Fruit fly (Drosophila melanogaster) whole organism, embryonic: ENCODE measurements around the gene dpr4.

ENCODE experiments used
- Atf3 ChIP-seq: fragments of 200-800 bp; sonication (Bioruptor generic); optimal IDR thresholded peaks from 3 replicates; lab custom pipeline; 2016; ENCODE audit warnings: missing biosample characterization, missing genetic modification characterization
- Awh ChIP-seq: fragments of 200-800 bp; sonication (Bioruptor generic); IDR thresholded peaks from 2 replicates; pipeline ENCODE4, ENCODE4 v1.3.6; 2022; ENCODE audit warnings: missing biosample characterization, missing genetic modification characterization
- CG10274 ChIP-seq: fragments of 200-800 bp; sonication (Bioruptor generic); optimal IDR thresholded peaks from 3 replicates; lab custom pipeline; 2017; ENCODE audit warnings: missing biosample characterization, mild to moderate bottlenecking, missing genetic modification characterization
- CG10543 ChIP-seq: fragments of 200-800 bp; sonication (Bioruptor generic); optimal IDR thresholded peaks from 3 replicates; lab custom pipeline; 2017; ENCODE audit warnings: missing biosample characterization, mild to moderate bottlenecking, missing genetic modification characterization, moderate library complexity
- CG12155 ChIP-seq: fragments of 200-800 bp; sonication (Bioruptor generic); optimal IDR thresholded peaks from 3 replicates; lab custom pipeline; 2016; ENCODE audit warnings: missing biosample characterization, missing genetic modification characterization
- CG12299 ChIP-seq: fragments of 200-800 bp; sonication (Bioruptor generic); optimal IDR thresholded peaks from 2 replicates; lab custom pipeline; 2018; ENCODE audit warnings: missing biosample characterization, mild to moderate bottlenecking, missing genetic modification characterization
- CG12659 ChIP-seq: fragments of 200-800 bp; sonication (Bioruptor generic); optimal IDR thresholded peaks from 3 replicates; lab custom pipeline; 2017; ENCODE audit warnings: mild to moderate bottlenecking, missing biosample characterization, missing genetic modification reagents, missing genetic modification characterization
- CG14860 ChIP-seq: fragments of 200-800 bp; sonication (Bioruptor generic); IDR thresholded peaks from 3 replicates; pipeline ENCODE4 v1.3.6; 2022; ENCODE audit warnings: missing biosample characterization, missing genetic modification characterization; ENCODE audit not compliant: partially characterized antibody
- CG17361 ChIP-seq: fragments of 200-800 bp; sonication (Bioruptor generic); IDR thresholded peaks from 3 replicates; pipeline ENCODE4 v1.3.6; 2022; ENCODE audit warnings: missing biosample characterization, missing genetic modification characterization
- CG17829 ChIP-seq: fragments of 200-800 bp; optimal IDR thresholded peaks from 2 replicates; lab custom pipeline; 2019; ENCODE audit warnings: missing biosample characterization, mild to moderate bottlenecking, missing genetic modification characterization, moderate library complexity
- CG18619 ChIP-seq: fragments of 200-800 bp; sonication (Bioruptor generic); optimal IDR thresholded peaks from 3 replicates; lab custom pipeline; 2017; ENCODE audit warnings: missing biosample characterization, mild to moderate bottlenecking, missing genetic modification characterization
- CG34224 ChIP-seq: fragments of 200-800 bp; sonication (Bioruptor generic); IDR thresholded peaks from 3 replicates; pipeline ENCODE4 v1.3.6; 2022; ENCODE audit warnings: missing biosample characterization, missing genetic modification characterization; ENCODE audit not compliant: partially characterized antibody
- CG6654 ChIP-seq: fragments of 200-800 bp; sonication (Bioruptor generic); optimal IDR thresholded peaks from 2 replicates; lab custom pipeline; 2017; ENCODE audit warnings: missing biosample characterization, mild to moderate bottlenecking, missing genetic modification characterization
- CG7963 ChIP-seq: fragments of 200-800 bp; sonication (Bioruptor generic); IDR thresholded peaks from 3 replicates; pipeline ENCODE4 v1.3.6; 2022; ENCODE audit warnings: missing biosample characterization, missing genetic modification characterization; ENCODE audit not compliant: partially characterized antibody
- CG9727 ChIP-seq: fragments of 200-800 bp; sonication (Bioruptor generic); optimal IDR thresholded peaks from 3 replicates; lab custom pipeline; 2017; ENCODE audit warnings: missing biosample characterization, mild to moderate bottlenecking, missing genetic modification characterization
- CHES-1-like ChIP-seq: fragments of 200-800 bp; sonication (Bioruptor generic); optimal IDR thresholded peaks from 2 replicates; lab custom pipeline; 2016; ENCODE audit warnings: missing biosample characterization, missing genetic modification characterization
- CTCF ChIP-seq: fragments of 200-800 bp; sonication (Bioruptor generic); optimal IDR thresholded peaks from 2 replicates; lab custom pipeline; 2017; ENCODE audit warnings: missing biosample characterization, mild to moderate bottlenecking, missing genetic modification characterization, moderate library complexity
- D ChIP-seq, 2 experiments: fragments of 200-800 bp in 1 of 2; fragments of >200 bp in 1 of 2; sonication (Bioruptor generic) in 1 of 2; optimal IDR thresholded peaks; 2 replicates in 1 of 2; 3 replicates in 1 of 2; lab custom pipeline; 2017; ENCODE audit warnings: mild to moderate bottlenecking in 1 of 2, missing biosample characterization in 1 of 2, missing genetic modification characterization in 1 of 2, missing genetic modification reagents in 1 of 2
- Dref ChIP-seq: fragments of 200-800 bp; sonication (Bioruptor generic); IDR thresholded peaks from 2 replicates; pipeline ENCODE4 v1.3.6; 2022; ENCODE audit warnings: missing biosample characterization, missing genetic modification characterization
- Ets97D ChIP-seq: fragments of 200-800 bp; sonication (Bioruptor generic); optimal IDR thresholded peaks from 3 replicates; lab custom pipeline; 2016; ENCODE audit warnings: missing biosample characterization, missing genetic modification characterization
- HLH4C ChIP-seq: fragments of 200-800 bp; sonication (Bioruptor generic); IDR thresholded peaks from 3 replicates; pipeline ENCODE4 v1.3.6; 2022; ENCODE audit warnings: missing biosample characterization, missing genetic modification characterization; ENCODE audit not compliant: partially characterized antibody
- HLH54F ChIP-seq: fragments of 200-800 bp; sonication (Bioruptor generic); optimal IDR thresholded peaks from 3 replicates; lab custom pipeline; 2016; ENCODE audit warnings: missing biosample characterization, missing genetic modification characterization
- MESR4 ChIP-seq: fragments of 200-800 bp; sonication (Bioruptor generic); optimal IDR thresholded peaks from 2 replicates; lab custom pipeline; 2018; ENCODE audit warnings: missing biosample characterization, mild to moderate bottlenecking, missing genetic modification characterization, moderate library complexity
- Max ChIP-seq: fragments of 200-800 bp; sonication (Bioruptor generic); optimal IDR thresholded peaks from 2 replicates; lab custom pipeline; 2016; ENCODE audit warnings: missing biosample characterization, mild to moderate bottlenecking, missing genetic modification characterization
- Med ChIP-seq: fragments of 200-800 bp; sonication (Bioruptor generic); peaks from one replicate; lab custom pipeline; 2016; ENCODE audit warnings: missing biosample characterization, missing genetic modification characterization, mild to moderate bottlenecking, inconsistent platforms, moderate library complexity
- Myb ChIP-seq: fragments of 200-800 bp; sonication (Bioruptor generic); optimal IDR thresholded peaks from 2 replicates; lab custom pipeline; 2016; ENCODE audit warnings: missing biosample characterization, missing genetic modification characterization
- NC2β ChIP-seq: fragments of 200-800 bp; sonication (Bioruptor generic); optimal IDR thresholded peaks from 2 replicates; lab custom pipeline; 2016; ENCODE audit warnings: missing biosample characterization, missing genetic modification characterization
- Opbp ChIP-seq: fragments of 200-800 bp; sonication (Bioruptor generic); IDR thresholded peaks from 3 replicates; pipeline ENCODE4 v1.3.6; 2022; ENCODE audit warnings: missing biosample characterization, missing genetic modification characterization; ENCODE audit not compliant: partially characterized antibody
- Ptx1 ChIP-seq: fragments of 200-800 bp; sonication (Bioruptor generic); IDR thresholded peaks from 2 replicates; pipeline ENCODE4 v1.3.6; 2022; ENCODE audit warnings: missing biosample characterization, missing genetic modification characterization
- Ravus ChIP-seq: fragments of 200-800 bp; sonication (Bioruptor generic); IDR thresholded peaks from 2 replicates; pipeline ENCODE4 v1.3.6; 2022; ENCODE audit warnings: missing biosample characterization, missing genetic modification characterization
- Sry-δ ChIP-seq: fragments of 200-800 bp; sonication (Bioruptor generic); optimal IDR thresholded peaks from 2 replicates; lab custom pipeline; 2016; ENCODE audit warnings: missing biosample characterization, missing genetic modification characterization
- YL-1 ChIP-seq: fragments of 200-800 bp; sonication (Bioruptor generic); optimal IDR thresholded peaks from 3 replicates; lab custom pipeline; 2017; ENCODE audit warnings: missing biosample characterization, mild to moderate bottlenecking, missing genetic modification characterization
- amos ChIP-seq: fragments of 200-800 bp; sonication (Bioruptor generic); IDR thresholded peaks from 2 replicates; pipeline ENCODE4 v1.3.6; 2022; ENCODE audit warnings: missing biosample characterization, missing genetic modification characterization; ENCODE audit not compliant: partially characterized antibody
- ato ChIP-seq: fragments of 200-800 bp; sonication (Bioruptor generic); IDR thresholded peaks from 2 replicates; pipeline ENCODE4 v1.3.6; 2022; ENCODE audit warnings: missing biosample characterization, missing genetic modification characterization; ENCODE audit not compliant: partially characterized antibody
- chinmo ChIP-seq: fragments of 200-800 bp; sonication (Bioruptor generic); IDR thresholded peaks from 4 replicates; pipeline ENCODE4 v1.3.6; 2022; ENCODE audit warnings: missing biosample characterization, missing genetic modification characterization; ENCODE audit not compliant: partially characterized antibody
- da ChIP-seq: fragments of 200-800 bp; sonication (Bioruptor generic); optimal IDR thresholded peaks from 2 replicates; lab custom pipeline; 2016; ENCODE audit warnings: missing biosample characterization, missing genetic modification characterization
- dimm ChIP-seq: fragments of 200-800 bp; sonication (Bioruptor generic); IDR thresholded peaks from 2 replicates; pipeline ENCODE4 v1.3.6; 2022; ENCODE audit warnings: missing biosample characterization, missing genetic modification characterization
- dm ChIP-seq: fragments of 200-800 bp; sonication (Bioruptor generic); optimal IDR thresholded peaks from 3 replicates; lab custom pipeline; 2016; ENCODE audit warnings: missing biosample characterization, missing genetic modification characterization
- gro ChIP-seq: fragments of 200-800 bp; sonication (Bioruptor generic); optimal IDR thresholded peaks from 2 replicates; lab custom pipeline; 2016; ENCODE audit warnings: missing biosample characterization, missing genetic modification characterization
- gsb ChIP-seq: fragments of 200-800 bp; sonication (Bioruptor generic); IDR thresholded peaks from 2 replicates; pipeline ENCODE4 v1.3.6; 2022; ENCODE audit warnings: missing biosample characterization, missing genetic modification characterization
- hb ChIP-seq: fragments of 200-800 bp; sonication (Bioruptor generic); IDR thresholded peaks from 3 replicates; pipeline ENCODE4 v1.3.6; 2022; ENCODE audit warnings: missing biosample characterization, missing genetic modification characterization; ENCODE audit not compliant: partially characterized antibody
- inv ChIP-seq: fragments of 200-800 bp; sonication (Bioruptor generic); IDR thresholded peaks from 2 replicates; pipeline ENCODE4 v1.3.6; 2022; ENCODE audit warnings: missing biosample characterization, missing genetic modification characterization; ENCODE audit not compliant: partially characterized antibody
- mam ChIP-seq: fragments of 200-800 bp; sonication (Bioruptor generic); optimal IDR thresholded peaks from 3 replicates; lab custom pipeline; 2016; ENCODE audit warnings: missing biosample characterization, missing genetic modification characterization
- sna ChIP-seq: fragments of 200-800 bp; sonication (Bioruptor generic); IDR thresholded peaks from 2 replicates; pipeline ENCODE4 v1.3.6; 2022; ENCODE audit warnings: missing biosample characterization, missing genetic modification characterization; ENCODE audit not compliant: partially characterized antibody
- twi ChIP-seq: fragments of 200-800 bp; optimal IDR thresholded peaks from 2 replicates; lab custom pipeline; 2019; ENCODE audit warnings: missing biosample characterization, mild to moderate bottlenecking, missing genetic modification characterization, moderate library complexity
- unc-4 ChIP-seq: fragments of 200-800 bp; sonication (Bioruptor generic); IDR thresholded peaks from 2 replicates; pipeline ENCODE4 v1.3.6; 2022; ENCODE audit warnings: missing biosample characterization, missing genetic modification characterization; ENCODE audit not compliant: partially characterized antibody
- vnd ChIP-seq: fragments of 200-800 bp; sonication (Bioruptor generic); IDR thresholded peaks from 3 replicates; pipeline ENCODE4 v1.3.6; 2022; ENCODE audit warnings: missing biosample characterization, missing genetic modification characterization; ENCODE audit not compliant: partially characterized antibody

The dpr4 gene

DNA sequence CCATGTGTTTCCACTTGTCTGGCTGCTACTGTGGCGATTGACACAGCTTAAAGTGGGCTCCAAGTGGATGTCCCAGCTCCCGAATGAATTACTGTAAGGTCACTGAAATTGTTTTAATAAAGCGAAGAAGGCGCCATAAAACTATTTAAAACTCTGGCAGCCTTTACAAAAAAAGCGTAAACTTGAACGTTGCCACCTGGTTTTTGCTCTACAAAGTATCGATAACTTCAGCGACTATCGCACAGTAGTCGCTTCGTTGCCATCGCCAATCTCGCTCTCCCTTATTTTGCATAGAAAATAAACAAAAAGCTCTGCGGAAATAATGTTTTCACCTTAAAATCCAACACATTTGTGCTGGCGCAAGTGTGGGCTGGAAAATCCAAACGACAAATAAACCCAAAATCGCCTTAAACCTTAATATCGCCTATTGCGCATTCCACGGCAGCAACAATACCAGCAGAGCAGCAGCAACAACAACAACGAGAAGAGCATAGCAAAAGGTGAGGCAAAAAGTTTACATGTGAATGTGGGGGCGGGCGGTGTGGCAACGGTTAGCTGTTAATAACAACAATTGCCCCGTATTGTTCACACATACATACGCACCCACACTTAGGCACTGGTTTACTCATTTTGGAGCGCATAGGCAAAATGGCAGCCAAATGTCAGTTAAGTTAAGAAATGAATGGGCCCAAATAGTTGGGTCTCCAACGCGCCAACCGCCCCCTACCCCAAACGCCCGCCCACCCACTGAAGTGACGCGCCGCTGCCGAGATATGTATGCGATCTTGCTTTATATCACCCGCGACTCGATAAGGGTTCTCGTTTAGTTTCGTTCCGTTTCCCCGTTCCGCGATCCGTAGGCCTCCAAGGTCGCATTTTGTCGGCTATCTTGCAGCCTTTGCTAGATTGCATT is 38.8 kb upstream of the dpr4 start, which contains the start of gene wkd (continued):
- peak; percentile 84 for TF ChIP-seq CG34224 (GFP tag; lab: Robert Waterston, UW)
- no peak for TF ChIP-seq Atf3
- TF ChIP-seq Ets97D (GFP tag; lab: Kevin White, UChicago): peak; percentile 63
- TF ChIP-seq amos (GFP tag; lab: Robert Waterston, UW): peak; percentile 89
- TF ChIP-seq CG14860: peak; percentile 70
- peak; percentile 83 for TF ChIP-seq YL-1 (GFP tag; lab: Kevin White, UChicago)
- peak; percentile 58 for TF ChIP-seq CG12155 (GFP tag; lab: Kevin White, UChicago)
- no peak for TF ChIP-seq da (GFP tag; lab: Kevin White, UChicago)
- TF ChIP-seq gsb (GFP tag; lab: Robert Waterston, UW): no peak
- no peak for TF ChIP-seq Ravus
- peak; percentile 90 for TF ChIP-seq Dref (GFP tag; lab: Robert Waterston, UW)
- TF ChIP-seq CTCF (GFP tag; lab: Kevin White, UChicago): peak; percentile 53
- peak; percentile 88 for TF ChIP-seq unc-4 (GFP tag; lab: Robert Waterston, UW)
- peak; percentile 13 for TF ChIP-seq CG17829 (tag; lab: Kevin White, UChicago)
- peak; percentile 88 for TF ChIP-seq Opbp
- TF ChIP-seq chinmo (GFP tag; lab: Robert Waterston, UW): peak; percentile 83; the same call in 3 of the 4 replicates
- no peak for TF ChIP-seq dimm (GFP tag; lab: Robert Waterston, UW)
- TF ChIP-seq CG10274 (GFP tag; lab: Kevin White, UChicago): no peak
- no peak for TF ChIP-seq gro (GFP tag; lab: Kevin White, UChicago)
- TF ChIP-seq Myb (GFP tag; lab: Kevin White, UChicago): peak; percentile 54
- peak; percentile 52 for TF ChIP-seq CHES-1-like
- TF ChIP-seq CG17361: peak; percentile 25; the same call in 1 of the 3 replicates
- TF ChIP-seq CG7963 (GFP tag; lab: Robert Waterston, UW): peak; percentile 68; the same call in 2 of the 3 replicates
- TF ChIP-seq HLH54F (GFP tag; lab: Kevin White, UChicago): peak; percentile 1
- peak; percentile 79 for TF ChIP-seq hb (GFP tag; lab: Robert Waterston, UW)
- peak; percentile 97 for TF ChIP-seq Sry-δ (GFP tag; lab: Kevin White, UChicago)
- TF ChIP-seq CG12659: peak; percentile 73
- peak; percentile 81 for TF ChIP-seq sna (GFP tag; lab: Robert Waterston, UW)
- TF ChIP-seq twi (tag; lab: Kevin White, UChicago): no peak
- TF ChIP-seq Awh (GFP tag; lab: Robert Waterston, UW): no peak
- no peak for TF ChIP-seq Ptx1 (GFP tag; lab: Robert Waterston, UW)
- peak; percentile 63 for TF ChIP-seq CG10543
- peak; percentile 78 for TF ChIP-seq inv
- TF ChIP-seq NC2β (GFP tag; lab: Kevin White, UChicago): peak; percentile 58
- TF ChIP-seq Max (GFP tag; lab: Kevin White, UChicago): no peak
- TF ChIP-seq D (optimal IDR thresholded peaks at IDR 0.05; lab: Kevin White, UChicago): no peak
- no peak for TF ChIP-seq D (GFP tag; optimal IDR thresholded peaks at IDR 0.05; lab: Kevin White, UChicago)
- peak; percentile 77 for TF ChIP-seq MESR4 (GFP tag; lab: Kevin White, UChicago)
- TF ChIP-seq HLH4C (GFP tag; lab: Robert Waterston, UW): peak; percentile 78
- peak; percentile 41 for TF ChIP-seq dm (GFP tag; lab: Kevin White, UChicago)
- no peak for TF ChIP-seq CG6654 (GFP tag; lab: Kevin White, UChicago)
- TF ChIP-seq Med (GFP tag; lab: Kevin White, UChicago): peak; percentile 82
- TF ChIP-seq CG18619 (GFP tag; lab: Kevin White, UChicago): no peak
- no peak for TF ChIP-seq CG9727 (GFP tag; lab: Kevin White, UChicago)
- TF ChIP-seq ato (GFP tag; lab: Robert Waterston, UW): peak; percentile 77; the same call in 1 of the 2 replicates
- TF ChIP-seq vnd (GFP tag; lab: Robert Waterston, UW): peak; percentile 69
- peak; percentile 39 for TF ChIP-seq CG12299 (tag; lab: Kevin White, UChicago)
- peak; percentile 13 for TF ChIP-seq mam (GFP tag; lab: Kevin White, UChicago)
